Worm (Caenorhabditis elegans): ENCODE measurements around the gene dnj-5.

dnj-5 gene

ce11 chrII:6849308-6849707 lies 8.8 kb downstream of the dnj-5 start:
- TF ChIP-seq him-1 (tag; optimal IDR thresholded peaks at IDR 0.05) (no peak), dao-5 (tag; optimal IDR thresholded peaks at IDR 0.05) (no peak), W03F9.2 (tag; optimal IDR thresholded peaks at IDR 0.05) (no peak)

DNA sequence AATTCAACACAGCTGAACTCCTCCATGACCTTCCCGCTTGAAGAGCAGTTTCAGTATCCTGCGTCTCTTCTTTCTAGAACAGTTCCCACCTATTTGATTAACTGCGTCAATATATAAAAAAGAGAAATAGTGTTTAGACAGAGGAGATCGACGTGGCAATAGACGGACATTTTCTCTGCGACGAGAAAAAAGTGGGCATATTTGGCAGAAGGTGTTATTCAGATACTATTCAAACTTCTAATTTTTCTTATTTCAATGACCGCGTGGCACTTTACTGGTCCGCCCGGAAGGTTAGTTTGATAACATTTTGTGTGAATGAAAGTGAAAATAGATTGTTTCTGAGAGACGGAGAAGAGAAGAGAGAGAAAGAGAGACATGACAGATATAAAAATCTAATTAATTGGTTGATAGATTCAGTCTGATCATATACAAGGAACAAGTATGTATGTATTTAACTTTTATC lies 10.2 kb downstream of the dnj-5 start, which contains the start of gene tbc-6:
TSS of gene tbc-6 (plus strand) at position 208 of the 463 bp plus-strand sequence.
- TF ChIP-seq W03F9.2 (tag; optimal IDR thresholded peaks at IDR 0.05) (peak; percentile 61), dao-5 (tag; optimal IDR thresholded peaks at IDR 0.05) (no peak)

DNA sequence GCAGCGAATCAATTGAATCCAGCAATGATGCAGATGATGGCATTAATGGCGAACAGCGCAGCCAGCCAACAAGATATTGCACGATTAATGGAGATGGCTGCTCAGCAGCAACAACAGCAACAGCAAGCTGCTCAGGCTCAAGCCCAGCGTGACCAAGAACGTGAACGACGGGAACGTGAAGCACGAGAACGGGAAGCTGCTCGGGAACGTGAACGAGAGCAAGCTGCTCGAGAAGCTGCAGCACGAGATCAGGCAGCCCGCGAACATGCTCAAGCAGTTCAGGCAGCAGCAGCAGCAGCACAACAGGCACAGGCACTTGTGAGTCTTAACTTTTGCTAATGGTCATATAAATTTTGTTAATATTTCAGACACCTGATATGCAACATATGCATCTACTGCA lies 11.4 kb downstream of the dnj-5 start:
- TF ChIP-seq W03F9.2 (tag; optimal IDR thresholded peaks at IDR 0.05) = no peak
- no peak for TF ChIP-seq him-1 (tag; optimal IDR thresholded peaks at IDR 0.05)
- no peak for TF ChIP-seq dao-5 (tag; optimal IDR thresholded peaks at IDR 0.05)

- TF ChIP-seq dao-5 (tag; optimal IDR thresholded peaks at IDR 0.05) (no peak), him-1 (tag; optimal IDR thresholded peaks at IDR 0.05) (no peak), W03F9.2 (tag; optimal IDR thresholded peaks at IDR 0.05) (no peak)
Measured at ce11 chrII:6845006-6845459, 13.1 kb downstream of the dnj-5 start.

DNA sequence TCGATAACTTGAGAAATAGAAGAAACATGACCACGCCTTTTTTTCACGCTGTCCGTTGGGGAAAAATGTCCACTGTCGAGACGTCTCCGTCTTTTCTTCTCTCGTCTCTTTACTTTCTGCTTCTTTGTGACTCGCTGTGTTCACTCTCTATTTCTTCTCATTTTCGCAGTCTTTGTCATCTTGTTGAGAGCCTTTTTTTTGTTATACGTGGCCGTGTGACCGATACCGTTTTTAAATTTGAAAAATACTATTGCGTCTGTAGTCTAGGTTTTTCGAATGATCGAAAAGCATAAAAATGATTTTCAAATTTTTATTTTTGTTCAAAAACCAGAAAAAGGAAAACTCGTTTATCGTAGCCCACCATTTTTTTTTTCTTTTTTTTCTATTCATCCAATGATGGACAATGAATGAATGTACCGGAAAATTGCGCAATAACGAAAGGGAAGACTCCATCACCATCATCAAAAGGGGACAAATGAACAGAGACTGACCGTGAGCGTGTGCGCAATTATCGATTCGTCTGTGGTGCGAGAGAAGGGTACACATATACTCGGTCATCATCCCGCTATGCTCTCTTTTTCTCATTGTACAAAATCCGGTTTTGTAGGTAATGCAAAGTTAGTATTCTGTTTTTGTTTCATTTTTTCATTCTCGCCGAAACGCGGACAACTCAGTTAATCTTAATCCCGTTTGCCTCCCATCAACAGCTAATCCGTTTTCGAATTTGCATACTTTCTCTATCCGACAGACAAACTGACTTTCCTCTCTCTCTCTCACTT lies 13.7 kb downstream of the dnj-5 start:
- TF ChIP-seq W03F9.2 (tag; optimal IDR thresholded peaks at IDR 0.05) (no peak), dao-5 (tag; optimal IDR thresholded peaks at IDR 0.05) (no peak), him-1 (tag; optimal IDR thresholded peaks at IDR 0.05) (no peak)

DNA sequence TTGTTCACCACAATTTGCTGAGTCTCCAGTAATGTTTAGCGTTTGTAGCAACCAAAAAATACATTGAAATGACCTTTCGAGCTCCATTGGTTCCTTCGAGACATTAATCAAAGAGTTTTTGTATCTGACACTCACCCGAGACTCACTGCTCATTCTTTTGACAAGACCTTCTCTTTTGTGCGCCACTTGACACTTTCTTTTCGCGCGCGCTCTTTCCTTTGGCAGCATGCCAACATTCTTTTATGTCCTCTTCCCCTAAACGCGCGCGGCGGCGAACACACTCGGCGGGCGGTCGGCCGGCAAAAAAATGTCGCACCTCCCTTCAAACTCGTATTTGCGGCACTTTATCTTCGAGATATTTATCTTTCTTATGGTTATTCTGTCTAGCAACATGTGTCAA lies 14.4 kb downstream of the dnj-5 start:
- no peak for TF ChIP-seq dao-5 (tag; optimal IDR thresholded peaks at IDR 0.05)
- TF ChIP-seq W03F9.2 (tag; optimal IDR thresholded peaks at IDR 0.05) = no peak
- no peak for TF ChIP-seq him-1 (tag; optimal IDR thresholded peaks at IDR 0.05)

DNA sequence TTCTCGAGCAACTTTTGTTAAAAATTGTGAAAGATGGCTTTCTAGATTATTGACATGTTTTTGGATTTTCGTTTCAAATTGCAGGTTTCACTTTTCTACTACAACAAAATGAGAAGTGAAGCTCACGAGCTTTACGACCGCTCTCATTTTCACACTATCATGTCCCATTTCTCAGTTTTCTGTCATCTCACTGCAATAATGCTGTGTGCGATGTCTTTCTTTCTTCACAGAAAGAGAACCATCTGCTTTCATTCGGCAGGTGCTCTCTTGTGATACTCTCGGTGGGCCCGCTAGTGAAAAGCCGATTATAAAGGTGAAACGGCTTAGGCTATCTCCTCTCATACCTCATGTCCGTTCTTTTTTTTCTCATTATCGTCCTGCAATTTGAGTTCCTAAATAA lies 14.9 kb downstream of the dnj-5 start:
- TF ChIP-seq dao-5 (tag; optimal IDR thresholded peaks at IDR 0.05) = no peak
- TF ChIP-seq W03F9.2 (tag; optimal IDR thresholded peaks at IDR 0.05) = no peak
- TF ChIP-seq him-1 (tag; optimal IDR thresholded peaks at IDR 0.05) = no peak

DNA sequence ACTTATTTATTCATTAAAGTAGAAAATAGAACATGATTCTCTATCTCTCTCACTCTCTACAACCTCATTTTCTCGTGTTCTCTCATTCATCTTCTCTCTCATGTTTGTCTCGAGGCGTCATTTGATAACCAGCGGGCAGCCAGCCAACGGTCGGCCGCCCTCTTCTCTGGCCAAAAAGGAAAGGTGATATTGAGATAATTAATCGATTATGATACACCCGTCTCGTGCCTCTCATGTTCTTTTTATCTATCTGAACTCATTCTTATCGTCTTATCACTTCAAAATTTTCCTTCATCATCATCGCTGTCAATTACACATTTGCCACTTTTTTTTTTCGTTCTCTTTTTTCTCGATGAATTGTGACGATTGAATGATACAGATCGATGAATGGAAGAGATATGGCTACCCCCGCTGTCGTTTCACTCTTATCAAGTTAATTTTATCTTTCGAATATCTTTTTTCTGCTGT lies 15.4 kb downstream of the dnj-5 start:
- TF ChIP-seq dao-5 (tag; optimal IDR thresholded peaks at IDR 0.05) (no peak), him-1 (tag; optimal IDR thresholded peaks at IDR 0.05) (no peak), W03F9.2 (tag; optimal IDR thresholded peaks at IDR 0.05) (no peak)

ce11 chrII:6842009-6842408 lies 16.1 kb downstream of the dnj-5 start:
- TF ChIP-seq W03F9.2 (tag; optimal IDR thresholded peaks at IDR 0.05) = no peak
- TF ChIP-seq him-1 (tag; optimal IDR thresholded peaks at IDR 0.05) = no peak
- no peak for TF ChIP-seq dao-5 (tag; optimal IDR thresholded peaks at IDR 0.05)

DNA sequence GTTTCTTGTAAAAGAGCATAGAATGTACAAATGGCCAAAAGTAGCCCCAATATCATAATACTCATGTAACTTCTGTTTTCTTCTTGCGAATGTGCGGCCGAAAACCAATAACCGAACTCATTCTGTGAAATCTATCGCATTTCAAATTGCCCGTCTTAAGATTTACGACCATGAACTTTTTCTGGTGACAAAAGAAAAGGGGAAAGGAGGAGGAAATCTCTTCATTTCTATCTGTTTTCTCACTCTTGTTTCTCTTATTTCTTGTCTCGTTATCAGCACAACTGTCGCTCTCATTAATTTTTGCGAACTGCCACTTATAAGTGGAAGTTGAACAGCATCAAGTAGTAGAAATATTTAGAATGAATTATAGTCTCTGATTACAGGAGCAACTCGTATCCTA lies 17.0 kb downstream of the dnj-5 start:
- no peak for TF ChIP-seq W03F9.2 (tag; optimal IDR thresholded peaks at IDR 0.05)
- TF ChIP-seq him-1 (tag; optimal IDR thresholded peaks at IDR 0.05) = no peak

ce11 chrII:6840663-6841062 lies 17.4 kb downstream of the dnj-5 start:
- no peak for TF ChIP-seq W03F9.2 (tag; optimal IDR thresholded peaks at IDR 0.05)
- no peak for TF ChIP-seq dao-5 (tag; optimal IDR thresholded peaks at IDR 0.05)
- no peak for TF ChIP-seq him-1 (tag; optimal IDR thresholded peaks at IDR 0.05)

ce11 chrII:6838977-6839376 lies 19.1 kb downstream of the dnj-5 start:
- no peak for TF ChIP-seq him-1 (tag; optimal IDR thresholded peaks at IDR 0.05)

DNA sequence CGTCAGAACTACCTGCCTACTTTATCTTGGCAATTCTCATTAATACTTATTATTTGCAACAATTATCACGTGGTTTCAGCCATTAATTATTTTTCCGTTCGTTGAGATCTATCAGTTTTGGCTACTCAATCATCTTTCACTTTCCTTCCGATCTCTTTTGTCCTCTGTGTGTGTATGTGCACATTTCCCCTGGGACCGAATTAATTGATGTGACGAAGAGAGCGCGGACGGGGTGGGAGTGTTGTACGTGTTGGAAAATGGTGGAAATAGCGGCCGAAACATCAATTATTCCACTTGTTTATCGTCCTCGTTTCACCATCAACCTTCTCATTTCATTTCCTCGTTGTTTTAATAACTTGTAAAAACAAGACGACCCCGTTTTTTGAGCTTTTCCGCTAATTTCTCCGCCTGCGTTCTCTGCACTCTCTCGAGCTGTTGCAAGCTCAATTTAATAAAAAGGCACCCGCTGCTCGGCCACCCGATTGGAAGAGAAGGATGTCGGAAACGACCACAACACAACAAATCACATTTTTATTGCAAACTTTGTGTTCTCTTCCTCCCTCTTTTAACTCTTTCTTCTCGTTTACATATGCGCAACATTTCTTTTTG lies 19.7 kb downstream of the dnj-5 start:
- TF ChIP-seq dao-5 (tag; optimal IDR thresholded peaks at IDR 0.05) = no peak
- TF ChIP-seq him-1 (tag; optimal IDR thresholded peaks at IDR 0.05) = peak; percentile 33
- TF ChIP-seq W03F9.2 (tag; optimal IDR thresholded peaks at IDR 0.05) = no peak

- TF ChIP-seq W03F9.2 (tag; optimal IDR thresholded peaks at IDR 0.05) (no peak), dao-5 (tag; optimal IDR thresholded peaks at IDR 0.05) (no peak), him-1 (tag; optimal IDR thresholded peaks at IDR 0.05) (no peak)
Measured at ce11 chrII:6836762-6837566, 21.1 kb downstream of the dnj-5 start.
